Fruit fly (Drosophila melanogaster) whole organism, embryonic: Measurements from ENCODE around the gene Doc2.

ENCODE experiments used
- Atf-2 ChIP-seq: fragments of 200-800 bp; sonication (Bioruptor generic); optimal IDR thresholded peaks from 2 replicates; lab custom pipeline; 2016; ENCODE audit warnings: missing biosample characterization, missing genetic modification characterization
- Awh ChIP-seq: fragments of 200-800 bp; sonication (Bioruptor generic); IDR thresholded peaks from 2 replicates; pipeline ENCODE4, ENCODE4 v1.3.6; 2022; ENCODE audit warnings: missing biosample characterization, missing genetic modification characterization
- Blimp-1 ChIP-seq: fragments of 200-800 bp; sonication (Bioruptor generic); optimal IDR thresholded peaks from 3 replicates; lab custom pipeline; 2018; ENCODE audit warnings: missing biosample characterization, missing genetic modification characterization, mild to moderate bottlenecking, moderate library complexity, missing genetic modification reagents
- CG10959 ChIP-seq: fragments of 200-800 bp; sonication (Bioruptor generic); IDR thresholded peaks from 2 replicates; pipeline ENCODE4 v1.3.6; 2022; ENCODE audit warnings: missing biosample characterization, missing genetic modification characterization
- CG12155 ChIP-seq: fragments of 200-800 bp; sonication (Bioruptor generic); optimal IDR thresholded peaks from 3 replicates; lab custom pipeline; 2016; ENCODE audit warnings: missing biosample characterization, missing genetic modification characterization
- CG13424 ChIP-seq: fragments of 200-800 bp; sonication (Bioruptor generic); optimal IDR thresholded peaks from 2 replicates; lab custom pipeline; 2019; ENCODE audit warnings: missing biosample characterization, mild to moderate bottlenecking, missing genetic modification characterization, moderate library complexity
- CG14667 ChIP-seq: fragments of 200-800 bp; sonication (Bioruptor generic); IDR thresholded peaks from 2 replicates; pipeline ENCODE4 v1.3.6; 2022; ENCODE audit warnings: missing biosample characterization, missing genetic modification characterization
- CG15601 ChIP-seq: fragments of 200-800 bp; sonication (Bioruptor generic); optimal IDR thresholded peaks from 3 replicates; lab custom pipeline; 2019; ENCODE audit warnings: missing biosample characterization, mild to moderate bottlenecking, missing genetic modification characterization, moderate library complexity
- CG17829 ChIP-seq: fragments of 200-800 bp; optimal IDR thresholded peaks from 2 replicates; lab custom pipeline; 2019; ENCODE audit warnings: missing biosample characterization, mild to moderate bottlenecking, missing genetic modification characterization, moderate library complexity
- CG1832 ChIP-seq: fragments of 200-800 bp; sonication (Bioruptor generic); optimal IDR thresholded peaks from 2 replicates; lab custom pipeline; 2017; ENCODE audit warnings: missing biosample characterization, mild to moderate bottlenecking, missing genetic modification characterization, inconsistent platforms
- CG2202 ChIP-seq: fragments of 200-800 bp; sonication (Bioruptor generic); optimal IDR thresholded peaks from 2 replicates; lab custom pipeline; 2018; ENCODE audit warnings: missing biosample characterization, mild to moderate bottlenecking, missing genetic modification characterization
- CG32772 ChIP-seq: fragments of 200-800 bp; sonication (Bioruptor generic); IDR thresholded peaks from 2 replicates; pipeline ENCODE4 v1.3.6; 2022; ENCODE audit warnings: missing biosample characterization, missing genetic modification characterization
- CG3995 ChIP-seq: fragments of 200-800 bp; sonication (Bioruptor generic); optimal IDR thresholded peaks from 3 replicates; lab custom pipeline; 2016; ENCODE audit warnings: missing biosample characterization, missing genetic modification characterization
- CG4282 ChIP-seq: fragments of 200-800 bp; sonication (Bioruptor generic); optimal IDR thresholded peaks from 2 replicates; lab custom pipeline; 2016; ENCODE audit warnings: missing biosample characterization, missing genetic modification characterization
- CG4328 ChIP-seq: fragments of 200-800 bp; sonication (Bioruptor generic); optimal IDR thresholded peaks from 3 replicates; lab custom pipeline; 2017; ENCODE audit warnings: missing biosample characterization, missing genetic modification reagents, missing genetic modification characterization
- CG5953 ChIP-seq: fragments of 200-800 bp; sonication (Bioruptor generic); IDR thresholded peaks from 2 replicates; pipeline ENCODE4 v1.3.6; 2022; ENCODE audit warnings: missing biosample characterization, missing genetic modification characterization
- CG9876 ChIP-seq: fragments of 200-800 bp; sonication (Bioruptor generic); optimal IDR thresholded peaks from 2 replicates; lab custom pipeline; 2016; ENCODE audit warnings: missing biosample characterization, missing genetic modification characterization
- D19B ChIP-seq: fragments of 200-800 bp; sonication (Bioruptor generic); optimal IDR thresholded peaks from 2 replicates; lab custom pipeline; 2017; ENCODE audit warnings: missing biosample characterization, mild to moderate bottlenecking, missing genetic modification characterization
- Ets65A ChIP-seq: fragments of 200-800 bp; sonication (Bioruptor generic); peaks from one replicate; lab custom pipeline; 2016; ENCODE audit warnings: missing biosample characterization, missing genetic modification characterization
- Ets97D ChIP-seq: fragments of 200-800 bp; sonication (Bioruptor generic); optimal IDR thresholded peaks from 3 replicates; lab custom pipeline; 2016; ENCODE audit warnings: missing biosample characterization, missing genetic modification characterization
- Gsc ChIP-seq: fragments of 200-800 bp; sonication (Bioruptor generic); IDR thresholded peaks from 2 replicates; pipeline ENCODE4 v1.3.6; 2022; ENCODE audit warnings: missing biosample characterization, missing genetic modification characterization
- Hr39 ChIP-seq: fragments of >200 bp; optimal IDR thresholded peaks from 2 replicates; lab custom pipeline; 2017
- Jarid2 ChIP-seq: fragments of 200-800 bp; sonication (Bioruptor generic); optimal IDR thresholded peaks from 3 replicates; lab custom pipeline; 2017; ENCODE audit warnings: mild to moderate bottlenecking, missing biosample characterization, missing genetic modification reagents, missing genetic modification characterization
- Lim3 ChIP-seq: fragments of 200-800 bp; sonication (Bioruptor generic); IDR thresholded peaks from 2 replicates; pipeline ENCODE4 v1.3.6; 2022; ENCODE audit warnings: missing biosample characterization, missing genetic modification characterization
- MESR4 ChIP-seq: fragments of 200-800 bp; sonication (Bioruptor generic); optimal IDR thresholded peaks from 2 replicates; lab custom pipeline; 2018; ENCODE audit warnings: missing biosample characterization, mild to moderate bottlenecking, missing genetic modification characterization, moderate library complexity
- Nf-YA ChIP-seq: fragments of 200-800 bp; sonication (Bioruptor generic); IDR thresholded peaks from 2 replicates; pipeline ENCODE4 v1.3.6; 2022; ENCODE audit warnings: missing biosample characterization, missing genetic modification characterization
- Rfx ChIP-seq: fragments of 200-800 bp; sonication (Bioruptor generic); IDR thresholded peaks from 2 replicates; pipeline ENCODE4 v1.3.6; 2022; ENCODE audit warnings: missing biosample characterization, missing genetic modification characterization
- Scr ChIP-seq: fragments of 200-800 bp; sonication (Bioruptor generic); IDR thresholded peaks from 2 replicates; pipeline ENCODE4 v1.3.6; 2022; ENCODE audit warnings: missing biosample characterization, missing genetic modification characterization; ENCODE audit not compliant: partially characterized antibody
- Sox102F ChIP-seq: fragments of 200-800 bp; sonication (Bioruptor generic); optimal IDR thresholded peaks from 2 replicates; lab custom pipeline; 2018; ENCODE audit warnings: missing biosample characterization, mild to moderate bottlenecking, missing genetic modification characterization, moderate library complexity
- Stat92E ChIP-seq, 3 experiments: fragments of >200 bp in 2 of 3; fragments of 200-800 bp in 1 of 3; sonication (Bioruptor generic) in 1 of 3; optimal IDR thresholded peaks; 2 replicates each; lab custom pipeline; 2017 to 2019; ENCODE audit warnings: missing biosample characterization in 3 of 3, missing genetic modification characterization in 3 of 3, mild to moderate bottlenecking in 1 of 3, moderate library complexity in 1 of 3
- Usf ChIP-seq: fragments of 200-800 bp; sonication (Bioruptor generic); optimal IDR thresholded peaks from 2 replicates; lab custom pipeline; 2017; ENCODE audit warnings: missing genotype, missing biosample characterization, missing genetic modification characterization
- Xrp1 ChIP-seq: fragments of 200-800 bp; sonication (Bioruptor generic); IDR thresholded peaks from 2 replicates; pipeline ENCODE4 v1.3.6; 2022; ENCODE audit warnings: missing biosample characterization, missing genetic modification characterization
- al ChIP-seq: fragments of 200-800 bp; sonication (Bioruptor generic); IDR thresholded peaks from 2 replicates; pipeline ENCODE4 v1.3.6; 2022; ENCODE audit warnings: missing biosample characterization, missing genetic modification characterization
- bab2 ChIP-seq: fragments of 200-800 bp; sonication (Bioruptor generic); optimal IDR thresholded peaks from 2 replicates; lab custom pipeline; 2016; ENCODE audit warnings: missing biosample characterization, missing genetic modification characterization
- bigmax ChIP-seq: fragments of 200-800 bp; sonication (Bioruptor generic); optimal IDR thresholded peaks from 2 replicates; lab custom pipeline; 2018; ENCODE audit warnings: missing biosample characterization, mild to moderate bottlenecking, missing genetic modification characterization
- dm ChIP-seq: fragments of 200-800 bp; sonication (Bioruptor generic); optimal IDR thresholded peaks from 3 replicates; lab custom pipeline; 2016; ENCODE audit warnings: missing biosample characterization, missing genetic modification characterization
- emc ChIP-seq: fragments of 200-800 bp; sonication (Bioruptor generic); optimal IDR thresholded peaks from 2 replicates; lab custom pipeline; 2016; ENCODE audit warnings: missing biosample characterization, missing genetic modification characterization
- fd64A ChIP-seq: fragments of 200-800 bp; sonication (Bioruptor generic); optimal IDR thresholded peaks from 3 replicates; lab custom pipeline; 2018; ENCODE audit warnings: missing biosample characterization, mild to moderate bottlenecking, missing genetic modification characterization
- her ChIP-seq: fragments of 200-800 bp; sonication (Bioruptor generic); optimal IDR thresholded peaks from 2 replicates; lab custom pipeline; 2016; ENCODE audit warnings: missing biosample characterization, missing genetic modification characterization
- hkb ChIP-seq, 2 experiments: fragments of 200-800 bp in 1 of 2; fragments of >200 bp in 1 of 2; sonication (Bioruptor generic) in 1 of 2; IDR thresholded peaks in 1 of 2; optimal IDR thresholded peaks in 1 of 2; 2 replicates each; pipeline versions ENCODE4 v1.3.6 to Lab custom; 2017 to 2022; ENCODE audit warnings: missing biosample characterization in 1 of 2, missing genetic modification characterization in 1 of 2
- jigr1 ChIP-seq: fragments of 200-800 bp; sonication (Bioruptor generic); IDR thresholded peaks from 3 replicates; pipeline ENCODE4 v1.3.6; 2022; ENCODE audit warnings: missing biosample characterization, missing genetic modification characterization
- jumu ChIP-seq: fragments of 200-800 bp; sonication (Bioruptor generic); optimal IDR thresholded peaks from 3 replicates; lab custom pipeline; 2016; ENCODE audit warnings: missing biosample characterization, missing genetic modification characterization
- pb ChIP-seq: fragments of 200-800 bp; sonication (Bioruptor generic); optimal IDR thresholded peaks from 3 replicates; lab custom pipeline; 2016; ENCODE audit warnings: missing biosample characterization, missing genetic modification characterization
- peb ChIP-seq: fragments of 200-800 bp; sonication (Bioruptor generic); IDR thresholded peaks from 2 replicates; pipeline ENCODE4 v1.3.6; 2022; ENCODE audit warnings: missing biosample characterization, missing genetic modification characterization
- schlank ChIP-seq: fragments of 200-800 bp; sonication (Bioruptor generic); optimal IDR thresholded peaks from 2 replicates; lab custom pipeline; 2018; ENCODE audit warnings: missing biosample characterization, mild to moderate bottlenecking, missing genetic modification characterization
- sens ChIP-seq: fragments of 200-800 bp; sonication (Bioruptor generic); peaks from one replicate; lab custom pipeline; 2016; ENCODE audit warnings: missing biosample characterization, missing genetic modification characterization
- slp2 ChIP-seq: fragments of 200-800 bp; sonication (Bioruptor generic); optimal IDR thresholded peaks from 2 replicates; lab custom pipeline; 2016; ENCODE audit warnings: missing biosample characterization, missing genetic modification characterization
- tap ChIP-seq: fragments of 200-800 bp; optimal IDR thresholded peaks from 3 replicates; lab custom pipeline; 2019; ENCODE audit warnings: missing biosample characterization, mild to moderate bottlenecking, missing genetic modification characterization, moderate library complexity
- tgo ChIP-seq: fragments of 200-800 bp; sonication (Bioruptor generic); IDR thresholded peaks from 3 replicates; pipeline ENCODE4 v1.3.6; 2022; ENCODE audit warnings: missing biosample characterization, missing genetic modification characterization
- ttk ChIP-seq: fragments of 200-800 bp; sonication (Bioruptor generic); IDR thresholded peaks from 2 replicates; pipeline ENCODE4 v2.1.2; 2022; ENCODE audit warnings: missing biosample characterization, missing genetic modification characterization
- yki ChIP-seq: fragments of >200 bp; optimal IDR thresholded peaks from 3 replicates; lab custom pipeline; 2018
- zfh2 ChIP-seq: fragments of 200-800 bp; sonication (Bioruptor generic); optimal IDR thresholded peaks from 2 replicates; lab custom pipeline; 2016; ENCODE audit warnings: missing biosample characterization, missing genetic modification characterization

The Doc2 gene

dm6 chr3L:8997686-8998239 lies 21.3 kb downstream of the Doc2 start, which contains the start of the genes smg and CG5087 (continued):
- no peak for TF ChIP-seq Sox102F (GFP tag; lab: Kevin White, UChicago)
- TF ChIP-seq Scr: peak; percentile 59
- TF ChIP-seq bab2 (GFP tag; lab: Kevin White, UChicago): peak; percentile 14
- no peak for TF ChIP-seq D19B (GFP tag; lab: Kevin White, UChicago)
- TF ChIP-seq hkb (optimal IDR thresholded peaks at IDR 0.05; lab: Kevin White, UChicago): peak; percentile 66
- no peak for TF ChIP-seq hkb (GFP tag; IDR thresholded peaks at IDR 0.05; lab: Robert Waterston, UW)
- no peak for TF ChIP-seq CG4328 (GFP tag; lab: Kevin White, UChicago)
- TF ChIP-seq Gsc (GFP tag; lab: Robert Waterston, UW): no peak
- TF ChIP-seq her (GFP tag; lab: Kevin White, UChicago): peak; percentile 68
- no peak for TF ChIP-seq tgo (GFP tag; lab: Robert Waterston, UW)
- TF ChIP-seq Awh: no peak
- no peak for TF ChIP-seq CG3995 (GFP tag; lab: Kevin White, UChicago)
- peak; percentile 77 for TF ChIP-seq Rfx
- TF ChIP-seq CG9876: peak; percentile 46
- peak; percentile 55 for TF ChIP-seq zfh2 (GFP tag; lab: Kevin White, UChicago)
- no peak for TF ChIP-seq bigmax (GFP tag; lab: Kevin White, UChicago)
- TF ChIP-seq CG10959: no peak
- TF ChIP-seq al: peak; percentile 27; the same call in 1 of the 2 replicates
- TF ChIP-seq CG4282 (GFP tag; lab: Kevin White, UChicago): peak; percentile 47
- TF ChIP-seq Ets97D (GFP tag; lab: Kevin White, UChicago): peak; percentile 94
- peak; percentile 42 for TF ChIP-seq Jarid2 (GFP tag; lab: Kevin White, UChicago)
- no peak for TF ChIP-seq Lim3 (GFP tag; lab: Robert Waterston, UW)
- no peak for TF ChIP-seq Nf-YA (GFP tag; lab: Robert Waterston, UW)
- peak; percentile 85 for TF ChIP-seq sens (GFP tag; lab: Kevin White, UChicago)
- no peak for TF ChIP-seq yki (lab: Kevin White, UChicago)
- TF ChIP-seq dm: peak; percentile 57
- no peak for TF ChIP-seq CG2202 (tag; lab: Kevin White, UChicago)
- TF ChIP-seq schlank: no peak
- TF ChIP-seq CG17829: peak; percentile 75
- no peak for TF ChIP-seq fd64A
- no peak for TF ChIP-seq jigr1 (GFP tag; lab: Robert Waterston, UW)
- TF ChIP-seq Stat92E (GFP tag; optimal IDR thresholded peaks at IDR 0.05; lab: Kevin White, UChicago): peak in 1 of 3 experiments; percentile 52
- TF ChIP-seq CG13424 (tag; lab: Kevin White, UChicago): peak; percentile 38
- peak; percentile 9 for TF ChIP-seq Usf (GFP tag; lab: Kevin White, UChicago)
- TF ChIP-seq slp2 (GFP tag; lab: Kevin White, UChicago): no peak
- no peak for TF ChIP-seq pb (GFP tag; lab: Kevin White, UChicago)
- no peak for TF ChIP-seq CG14667 (GFP tag; lab: Robert Waterston, UW)
- peak; percentile 91 for TF ChIP-seq MESR4 (GFP tag; lab: Kevin White, UChicago)
- no peak for TF ChIP-seq CG32772
- TF ChIP-seq Xrp1 (GFP tag; lab: Robert Waterston, UW): no peak
- no peak; the same call in 1 of the 2 replicates for TF ChIP-seq ttk (GFP tag; lab: Robert Waterston, UW)
- TF ChIP-seq CG1832 (GFP tag; lab: Kevin White, UChicago): no peak
- no peak for TF ChIP-seq emc
- TF ChIP-seq Blimp-1: no peak
- TF ChIP-seq tap (tag; lab: Kevin White, UChicago): no peak
- peak; percentile 18 for TF ChIP-seq Atf-2
- no peak for TF ChIP-seq peb (GFP tag; lab: Robert Waterston, UW)
- peak; percentile 93 for TF ChIP-seq Ets65A (GFP tag; lab: Kevin White, UChicago)
- TF ChIP-seq CG12155 (GFP tag; lab: Kevin White, UChicago): peak; percentile 44
- peak; percentile 53 for TF ChIP-seq CG15601
- peak; percentile 66 for TF ChIP-seq jumu (GFP tag; lab: Kevin White, UChicago)
- no peak for TF ChIP-seq CG5953 (GFP tag; lab: Robert Waterston, UW)
- TF ChIP-seq Hr39 (lab: Kevin White, UChicago): no peak
